Fruit fly (Drosophila melanogaster): ENCODE results near the gene betaggt-I.
A peak's percentile ranks its signal among the peaks of the same experiment; 100 is the strongest.

Gene betaggt-I

dm6 chr2L:4930541-4930940, 14.8 kb upstream of the betaggt-I start (continued):
- TF ChIP-seq CG4318 (GFP tag; optimal IDR thresholded peaks at IDR 0.05) (no peak), Blimp-1 (GFP tag; optimal IDR thresholded peaks at IDR 0.05) (no peak), ss (GFP tag; optimal IDR thresholded peaks at IDR 0.05) (no peak), CG15336 (GFP tag; IDR thresholded peaks at IDR 0.05) (peak; percentile 66; the same call in 1 of the 2 replicates), Hr4 (GFP tag; optimal IDR thresholded peaks at IDR 0.05) (peak; percentile 11), CG8119 (GFP tag; IDR thresholded peaks at IDR 0.05) (peak; percentile 60; the same call in 2 of the 3 replicates), CG6854 (GFP tag; optimal IDR thresholded peaks at IDR 0.05) (no peak), CG6792 (GFP tag; optimal IDR thresholded peaks at IDR 0.05) (no peak), CG6808 (GFP tag; optimal IDR thresholded peaks at IDR 0.05) (no peak), CG11762 (GFP tag; optimal IDR thresholded peaks at IDR 0.05; ENCODE audit: insufficient read depth) (no peak), salr (GFP tag; optimal IDR thresholded peaks at IDR 0.05) (no peak), Met (GFP tag; optimal IDR thresholded peaks at IDR 0.05) (no peak), CG31627 (GFP tag; optimal IDR thresholded peaks at IDR 0.05) (no peak)

DNA sequence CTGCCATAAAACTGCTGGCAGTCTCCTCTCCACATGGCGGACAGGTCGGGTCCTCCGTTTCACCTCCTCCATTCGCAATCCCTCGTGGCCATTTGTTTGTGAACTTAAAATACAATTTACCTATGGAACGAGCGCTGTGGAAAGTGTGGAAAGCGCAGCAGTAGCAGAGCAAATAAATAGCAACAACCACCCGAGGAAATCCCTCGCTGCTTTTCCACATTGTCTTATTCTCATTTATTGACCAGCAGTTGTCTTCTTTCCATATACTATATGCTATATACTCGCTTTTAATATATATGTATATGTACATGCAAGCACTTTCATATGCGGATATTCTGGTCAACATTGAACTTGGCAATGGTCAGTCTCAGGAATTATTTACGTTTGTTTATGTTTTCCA, 13.1 kb upstream of the betaggt-I start, which contains the start of gene hoe1:
hoe1 (minus strand) TSS at position 101 of the 400 bp plus-strand sequence.
- TF ChIP-seq CG7368 (GFP tag; optimal IDR thresholded peaks at IDR 0.05), result no peak
- TF ChIP-seq CG6276 (GFP tag; optimal IDR thresholded peaks at IDR 0.05), result no peak
- no peak for TF ChIP-seq Eip75B (GFP tag; optimal IDR thresholded peaks at IDR 0.05)
- TF ChIP-seq svp (GFP tag), result no peak
- no peak for TF ChIP-seq Eip78C (GFP tag)
- TF ChIP-seq CG32006 (GFP tag; optimal IDR thresholded peaks at IDR 0.05), result no peak
- no peak for TF ChIP-seq esn (GFP tag; optimal IDR thresholded peaks at IDR 0.05)
- TF ChIP-seq Blimp-1 (GFP tag; optimal IDR thresholded peaks at IDR 0.05), result no peak
- no peak for TF ChIP-seq CG11902 (GFP tag; optimal IDR thresholded peaks at IDR 0.05)
- no peak for TF ChIP-seq acj6 (GFP tag; optimal IDR thresholded peaks at IDR 0.05)
- TF ChIP-seq fkh (GFP tag; optimal IDR thresholded peaks at IDR 0.05), result no peak
- no peak for TF ChIP-seq eg (GFP tag; IDR thresholded peaks at IDR 0.05)
- TF ChIP-seq CG8632 (GFP tag; optimal IDR thresholded peaks at IDR 0.05), result no peak
- no peak for TF ChIP-seq CG6854 (GFP tag; optimal IDR thresholded peaks at IDR 0.05)
- TF ChIP-seq CG15336 (GFP tag; IDR thresholded peaks at IDR 0.05), result no peak
- no peak for TF ChIP-seq Ets21C (GFP tag; optimal IDR thresholded peaks at IDR 0.05)

dm6 chr2L:4936325-4936869, 9.0 kb upstream of the betaggt-I start, which contains the start of gene hoe2:
TSS of gene hoe2 (minus strand) at chr2L:4936450.
- TF ChIP-seq CG34406 (GFP tag; optimal IDR thresholded peaks at IDR 0.05) (no peak), Blimp-1 (GFP tag; optimal IDR thresholded peaks at IDR 0.05) (no peak), ss (GFP tag; optimal IDR thresholded peaks at IDR 0.05) (no peak)

dm6 chr2L:4937060-4937459, 8.3 kb upstream of the betaggt-I start, which contains the start of gene Sgs1:
TSS of gene Sgs1 (plus strand) at chr2L:4937409.
- TF ChIP-seq CG3919 (GFP tag; optimal IDR thresholded peaks at IDR 0.05), result no peak
- no peak for TF ChIP-seq CG31627 (GFP tag; optimal IDR thresholded peaks at IDR 0.05)
- TF ChIP-seq CG4318 (GFP tag; optimal IDR thresholded peaks at IDR 0.05), result no peak
- TF ChIP-seq CG15336 (GFP tag; IDR thresholded peaks at IDR 0.05), result no peak
- TF ChIP-seq vri (GFP tag; optimal IDR thresholded peaks at IDR 0.05), result peak; percentile 8
- no peak for TF ChIP-seq Smox (GFP tag; optimal IDR thresholded peaks at IDR 0.05)
- no peak for TF ChIP-seq net (GFP tag; optimal IDR thresholded peaks at IDR 0.05)
- TF ChIP-seq Met (GFP tag; optimal IDR thresholded peaks at IDR 0.05), result no peak

DNA sequence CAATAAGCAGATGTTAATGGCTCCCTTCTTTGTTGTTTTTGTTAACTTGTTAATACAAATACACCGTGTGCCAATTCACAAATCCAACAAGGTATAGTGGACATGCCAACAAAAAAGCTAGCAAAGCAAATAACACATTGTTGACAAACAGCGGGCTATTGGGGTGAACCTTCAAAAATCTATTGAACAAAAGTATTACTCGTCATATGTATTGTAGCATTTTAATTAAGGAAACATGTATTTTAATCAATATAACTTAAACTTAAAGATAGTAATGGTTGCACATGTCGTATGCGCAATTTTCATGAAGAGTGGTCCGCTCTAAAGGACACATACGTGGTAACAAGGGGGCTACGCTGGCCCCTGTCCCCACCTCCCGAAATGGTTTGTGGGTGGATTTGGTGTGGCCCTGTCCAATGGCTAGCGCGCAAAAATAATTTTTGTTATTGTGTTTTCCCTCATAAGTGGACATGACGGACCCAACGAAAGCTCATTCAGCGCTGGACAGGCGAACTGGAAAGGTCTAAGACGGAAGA, 3.1 kb upstream of the betaggt-I start, which contains the start of gene synr:
synr (plus strand) TSS at position 486 of the 536 bp plus-strand sequence.
- no peak for TF ChIP-seq Eip78C (GFP tag)
- no peak for TF ChIP-seq Hr4 (GFP tag; optimal IDR thresholded peaks at IDR 0.05)
- no peak for TF ChIP-seq CG32006 (GFP tag; optimal IDR thresholded peaks at IDR 0.05)
- TF ChIP-seq CG8119 (GFP tag; IDR thresholded peaks at IDR 0.05), result no peak
- no peak for TF ChIP-seq salr (GFP tag; optimal IDR thresholded peaks at IDR 0.05)
- TF ChIP-seq CG9139 (GFP tag; optimal IDR thresholded peaks at IDR 0.05), result no peak
- TF ChIP-seq acj6 (GFP tag; optimal IDR thresholded peaks at IDR 0.05), result no peak
- TF ChIP-seq spab (GFP tag; optimal IDR thresholded peaks at IDR 0.05), result no peak
- TF ChIP-seq cyc (GFP tag; optimal IDR thresholded peaks at IDR 0.05), result no peak
- TF ChIP-seq Ets96B (tag; optimal IDR thresholded peaks at IDR 0.05), result no peak
- no peak for TF ChIP-seq CG16779 (tag; optimal IDR thresholded peaks at IDR 0.05)
- TF ChIP-seq CG31627 (GFP tag; optimal IDR thresholded peaks at IDR 0.05), result no peak
- TF ChIP-seq Met (GFP tag; optimal IDR thresholded peaks at IDR 0.05), result no peak
- TF ChIP-seq OdsH (GFP tag; optimal IDR thresholded peaks at IDR 0.05), result no peak
- no peak for TF ChIP-seq Eip75B (GFP tag; optimal IDR thresholded peaks at IDR 0.05)
